Worm (Caenorhabditis elegans) whole organism, late embryonic: ENCODE results near the gene M04B2.7.

Experiments used
- ama-1 ChIP-seq: fragments of 150-350 bp; optimal IDR thresholded peaks from 2 replicates; lab custom pipeline; 2014
- ceh-31 ChIP-seq: sonication (generic microtip); optimal IDR thresholded peaks from 2 replicates; lab custom pipeline; 2016; ENCODE audit warnings: missing genetic modification characterization, missing compliant biosample characterization
- mec-3 ChIP-seq: sonication (generic microtip); optimal IDR thresholded peaks from 2 replicates; lab custom pipeline; 2016; ENCODE audit warnings: borderline replicate concordance, missing genetic modification characterization, missing compliant biosample characterization
- nhr-11 ChIP-seq: fragments of 150-350 bp; optimal IDR thresholded peaks from 2 replicates; lab custom pipeline; 2014; ENCODE audit warnings: missing biosample characterization, missing genetic modification characterization
- pha-4 ChIP-seq: fragments of 150-350 bp; optimal IDR thresholded peaks from 2 replicates; lab custom pipeline; 2018; ENCODE audit warnings: missing biosample characterization, missing genetic modification reagents, missing genetic modification characterization
- tbx-2 ChIP-seq: sonication (generic microtip); optimal IDR thresholded peaks from 2 replicates; lab custom pipeline; 2016; ENCODE audit warnings: missing genetic modification characterization, missing compliant biosample characterization

- TF ChIP-seq ama-1 (no peak), ceh-31 (tag; lab: Kevin White, UChicago) (no peak), tbx-2 (tag; lab: Kevin White, UChicago) (no peak), nhr-11 (no peak), mec-3 (no peak), pha-4 (tag; lab: Kevin White, UChicago) (no peak)
Measured at ce11 chrIV:11492345-11492744, 56.2 kb downstream of the M04B2.7 start.
